Fruit fly (Drosophila melanogaster): ENCODE measurements around the gene BicD.

BicD gene

dm6 chr2L:17410358-17410757 is 62.7 kb downstream of the BicD start, which contains the start of the genes Polr2J and CG15141 (continued):
- TF ChIP-seq CG9932 (GFP tag; IDR thresholded peaks at IDR 0.05) (peak; percentile 95), Poxn (GFP tag; IDR thresholded peaks at IDR 0.05) (no peak), CG1233 (GFP tag; optimal IDR thresholded peaks at IDR 0.05) (peak; percentile 80), nerfin-1 (tag; optimal IDR thresholded peaks at IDR 0.05) (peak; percentile 96), CG1602 (GFP tag; optimal IDR thresholded peaks at IDR 0.05) (peak; percentile 87), toy (GFP tag; IDR thresholded peaks at IDR 0.05) (no peak), CG1603 (tag; optimal IDR thresholded peaks at IDR 0.05) (peak; percentile 59), CG8924 (tag; optimal IDR thresholded peaks at IDR 0.05) (peak; percentile 90), Dip2 (GFP tag; IDR thresholded peaks at IDR 0.05) (no peak), CG12391 (tag; optimal IDR thresholded peaks at IDR 0.05) (peak; percentile 96), CG7271 (tag; optimal IDR thresholded peaks at IDR 0.05) (peak; percentile 78), wor (GFP tag; IDR thresholded peaks at IDR 0.05) (peak; percentile 80), CG11398 (GFP tag; optimal IDR thresholded peaks at IDR 0.05) (peak; percentile 25), CG31441 (GFP tag; IDR thresholded peaks at IDR 0.05) (no peak), CG7556 (GFP tag; optimal IDR thresholded peaks at IDR 0.05) (no peak), odd (GFP tag; optimal IDR thresholded peaks at IDR 0.05) (no peak), gcm (GFP tag; optimal IDR thresholded peaks at IDR 0.05) (no peak), fu2 (GFP tag; optimal IDR thresholded peaks at IDR 0.05) (peak; percentile 82), NC2α (GFP tag; optimal IDR thresholded peaks at IDR 0.05) (peak; percentile 5), sens (GFP tag) (no peak), CG17802 (tag; optimal IDR thresholded peaks at IDR 0.05) (peak; percentile 59), CG10366 (GFP tag; IDR thresholded peaks at IDR 0.05) (peak; percentile 87), salm (tag; optimal IDR thresholded peaks at IDR 0.05) (no peak), pzg (GFP tag; optimal IDR thresholded peaks at IDR 0.05) (peak; percentile 67), CG11456 (GFP tag; IDR thresholded peaks at IDR 0.05) (peak; percentile 91), esg (GFP tag; conservative IDR thresholded peaks at IDR 0.05) (peak; percentile 82), CG10267 (tag; optimal IDR thresholded peaks at IDR 0.05) (peak; percentile 99), Blimp-1 (GFP tag; optimal IDR thresholded peaks at IDR 0.05) (peak; percentile 78), CG34376 (GFP tag; optimal IDR thresholded peaks at IDR 0.05) (peak; percentile 76)

Data from whole organism, embryonic.